Worm (Caenorhabditis elegans): ENCODE data around the gene F14D7.8.

Gene F14D7.8

DNA sequence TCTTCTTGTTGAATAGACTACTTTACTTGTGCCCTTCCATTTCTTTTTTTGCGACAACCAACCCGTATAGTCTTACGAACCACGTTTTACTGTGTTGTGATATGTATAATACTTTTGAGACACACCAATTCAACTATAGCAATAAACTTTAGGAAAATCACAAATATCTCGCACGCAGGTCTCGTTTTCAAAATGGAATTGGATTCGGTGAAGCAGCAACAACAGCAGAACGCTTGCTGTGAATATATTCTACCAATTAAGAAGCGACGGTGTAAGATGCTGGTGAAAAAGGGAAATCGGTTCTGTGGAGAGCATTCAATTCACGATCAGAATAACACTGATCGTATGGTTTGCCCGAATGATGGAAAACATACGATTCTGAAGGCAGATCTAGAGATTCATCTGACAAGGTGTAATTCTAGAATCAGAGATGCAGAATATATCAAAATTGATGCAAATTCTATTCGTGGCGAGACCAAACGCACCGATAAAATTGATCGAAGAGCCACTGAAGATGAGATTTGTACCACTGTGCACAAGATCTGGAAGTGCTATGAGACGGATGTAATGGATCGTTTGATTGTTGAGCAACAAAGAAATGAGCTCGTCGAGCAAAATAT lies 41.8 kb upstream of the F14D7.8 start, which contains the start of gene Y49A3A.3 (continued):
- TF ChIP-seq somi-1 (GFP tag; optimal IDR thresholded peaks at IDR 0.05) (no peak), mcd-1 (GFP tag; IDR thresholded peaks at IDR 0.05) (peak; percentile 49), F10E7.11 (tag; optimal IDR thresholded peaks at IDR 0.05) (peak; percentile 48), sea-2 (GFP tag; IDR thresholded peaks at IDR 0.05) (no peak), tbx-9 (tag; optimal IDR thresholded peaks at IDR 0.05; ENCODE audit: borderline replicate concordance) (no peak), him-1 (tag; optimal IDR thresholded peaks at IDR 0.05) (no peak), nhr-179 (tag; optimal IDR thresholded peaks at IDR 0.05) (no peak), T07F8.4 (tag; optimal IDR thresholded peaks at IDR 0.05) (no peak), lag-1 (GFP tag; IDR thresholded peaks at IDR 0.05) (no peak), bed-1 (GFP tag; IDR thresholded peaks at IDR 0.05) (no peak), cebp-1 (GFP tag; IDR thresholded peaks at IDR 0.05) (no peak), cebp-1 (tag; optimal IDR thresholded peaks at IDR 0.05) (peak; percentile 70), Y67H2A.10 (GFP tag; conservative IDR thresholded peaks at IDR 0.05) (no peak), ztf-26 (tag; optimal IDR thresholded peaks at IDR 0.05) (peak; percentile 72), hmg-20 (GFP tag; IDR thresholded peaks at IDR 0.05) (no peak), ZK185.1 (tag; optimal IDR thresholded peaks at IDR 0.05; ENCODE audit: poor library complexity, severe bottlenecking) (peak; percentile 56), F49E8.2 (tag; optimal IDR thresholded peaks at IDR 0.05; ENCODE audit: insufficient read depth) (no peak), lin-35 (GFP tag; optimal IDR thresholded peaks at IDR 0.05) (peak in 1 of 3 experiments; percentile 23), akir-1 (GFP tag; optimal IDR thresholded peaks at IDR 0.05) (peak; percentile 13), F57C9.4 (tag; optimal IDR thresholded peaks at IDR 0.05) (peak; percentile 60), nhr-27 (tag; optimal IDR thresholded peaks at IDR 0.05) (peak; percentile 88), Y79H2A.3 (GFP tag; conservative IDR thresholded peaks at IDR 0.05) (no peak; the same call in 1 of the 2 replicates), die-1 (tag; optimal IDR thresholded peaks at IDR 0.05) (peak; percentile 33), snpc-1.1 (tag; optimal IDR thresholded peaks at IDR 0.05; ENCODE audit: insufficient read depth) (peak; percentile 15), gei-17 (GFP tag; optimal IDR thresholded peaks at IDR 0.05) (peak; percentile 24), nfya-2 (GFP tag; IDR thresholded peaks at IDR 0.05) (0 out of 2 replicates have a peak, but pooled peaks have one; percentile 22), K12H6.12 (tag; optimal IDR thresholded peaks at IDR 0.05) (no peak), C17E4.6 (GFP tag; IDR thresholded peaks at IDR 0.05) (no peak), zfh-2 (GFP tag; conservative IDR thresholded peaks at IDR 0.05) (no peak), ceh-79 (tag; optimal IDR thresholded peaks at IDR 0.05) (peak; percentile 89), nhr-80 (tag; optimal IDR thresholded peaks at IDR 0.05) (peak; percentile 25), aptf-3 (GFP tag; IDR thresholded peaks at IDR 0.05) (no peak), F39B2.1 (GFP tag; IDR thresholded peaks at IDR 0.05) (peak; percentile 68; the same call in 1 of the 2 replicates), bed-2 (GFP tag; IDR thresholded peaks at IDR 0.05) (no peak), pbrm-1 (GFP tag; IDR thresholded peaks at IDR 0.05) (peak; percentile 76), nhr-120 (GFP tag; IDR thresholded peaks at IDR 0.05) (no peak), snpc-3.4 (tag; optimal IDR thresholded peaks at IDR 0.05) (no peak), pha-4 (tag; optimal IDR thresholded peaks at IDR 0.05) (no peak), ztf-18 (tag; optimal IDR thresholded peaks at IDR 0.05) (peak; percentile 52), ztf-22 (GFP tag; optimal IDR thresholded peaks at IDR 0.05) (peak; percentile 16), C06A6.2 (GFP tag; conservative IDR thresholded peaks at IDR 0.05) (0 out of 2 replicates have a peak, but pooled peaks have one; percentile 13), ceh-40 (GFP tag; IDR thresholded peaks at IDR 0.05) (no peak), nfyb-1 (GFP tag; IDR thresholded peaks at IDR 0.05) (peak; percentile 78), Y53G8AR.9 (GFP tag; conservative IDR thresholded peaks at IDR 0.05) (0 out of 2 replicates have a peak, but pooled peaks have one; percentile 78), snpc-4 (GFP tag; optimal IDR thresholded peaks at IDR 0.05) (no peak), snpc-4 (tag; optimal IDR thresholded peaks at IDR 0.05) (peak in 3 of 4 experiments; percentile 51 to 63 (median 59)), B0019.2 (GFP tag; conservative IDR thresholded peaks at IDR 0.05) (no peak), B0035.1 (tag; optimal IDR thresholded peaks at IDR 0.05) (peak; percentile 65)

All from whole organism, young adult.